Worm (Caenorhabditis elegans): ENCODE measurements around the gene Y54G2A.38.

The Y54G2A.38 gene

DNA sequence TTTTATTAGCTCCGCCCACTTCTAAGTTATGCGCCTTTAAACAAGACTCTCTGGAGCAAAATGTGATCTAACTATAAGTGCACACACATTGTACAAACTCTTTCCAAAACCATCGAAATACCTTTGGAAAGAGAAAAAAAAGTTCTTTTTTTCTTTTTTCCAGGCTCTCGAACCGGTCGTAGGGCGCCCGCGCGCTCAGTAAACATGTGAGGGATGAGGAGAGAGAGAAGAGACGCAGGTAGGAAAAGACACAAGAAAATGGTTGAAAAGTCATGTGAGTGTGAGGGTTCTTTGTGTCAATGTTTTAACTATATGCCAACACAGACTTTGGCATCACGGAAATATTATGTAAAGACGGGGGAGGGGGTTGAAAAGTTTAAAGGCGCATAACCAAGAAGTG is 15.2 kb downstream of the Y54G2A.38 start (continued):
- TF ChIP-seq rcor-1 (GFP tag; IDR thresholded peaks at IDR 0.05) (no peak), ceh-27 (GFP tag; optimal IDR thresholded peaks at IDR 0.05) (peak; percentile 62), tbp1 (GFP tag; optimal IDR thresholded peaks at IDR 0.05) (peak; percentile 45), attf-5 (GFP tag; optimal IDR thresholded peaks at IDR 0.05) (peak; percentile 65), ceh-100 (GFP tag; IDR thresholded peaks at IDR 0.05) (no peak), C06A6.2 (GFP tag; conservative IDR thresholded peaks at IDR 0.05) (peak; percentile 78; the same call in 1 of the 2 replicates), snpc-4 (GFP tag; optimal IDR thresholded peaks at IDR 0.05) (no peak), snpc-4 (tag; optimal IDR thresholded peaks at IDR 0.05) (peak in 1 of 4 experiments; percentile 38), madf-3 (GFP tag; IDR thresholded peaks at IDR 0.05) (0 out of 2 replicates have a peak, but pooled peaks have one; percentile 56), aptf-3 (GFP tag; IDR thresholded peaks at IDR 0.05) (no peak), ztf-26 (tag; optimal IDR thresholded peaks at IDR 0.05) (peak; percentile 41), lin-40 (tag; optimal IDR thresholded peaks at IDR 0.05) (peak; percentile 78), Y56A3A.18 (GFP tag; IDR thresholded peaks at IDR 0.05) (0 out of 2 replicates have a peak, but pooled peaks have one; percentile 38), madf-10 (tag; optimal IDR thresholded peaks at IDR 0.05) (peak; percentile 17), sdz-38 (tag; optimal IDR thresholded peaks at IDR 0.05) (no peak), ztf-18 (tag; optimal IDR thresholded peaks at IDR 0.05) (peak; percentile 22), Y67H2A.10 (GFP tag; conservative IDR thresholded peaks at IDR 0.05) (no peak), zim-3 (tag; optimal IDR thresholded peaks at IDR 0.05) (no peak), somi-1 (GFP tag; optimal IDR thresholded peaks at IDR 0.05) (peak; percentile 20), snpc-1.3 (tag; optimal IDR thresholded peaks at IDR 0.05; ENCODE audit: insufficient read depth) (no peak), nhr-80 (tag; optimal IDR thresholded peaks at IDR 0.05) (peak; percentile 26), gei-17 (GFP tag; optimal IDR thresholded peaks at IDR 0.05) (peak; percentile 6), lsl-1 (GFP tag; optimal IDR thresholded peaks at IDR 0.05) (no peak), bed-1 (GFP tag; IDR thresholded peaks at IDR 0.05) (no peak), K11D2.4 (GFP tag; IDR thresholded peaks at IDR 0.05) (peak; percentile 82), atf-7 (tag; optimal IDR thresholded peaks at IDR 0.05) (no peak), F49E8.2 (tag; optimal IDR thresholded peaks at IDR 0.05; ENCODE audit: insufficient read depth) (no peak), attf-3 (GFP tag; conservative IDR thresholded peaks at IDR 0.05) (no peak), K12H6.12 (tag; optimal IDR thresholded peaks at IDR 0.05) (peak; percentile 73), lir-1 (GFP tag; conservative IDR thresholded peaks at IDR 0.05) (no peak), Y53G8AR.9 (GFP tag; conservative IDR thresholded peaks at IDR 0.05) (peak; percentile 61; the same call in 1 of the 2 replicates), dox-1 (GFP tag; IDR thresholded peaks at IDR 0.05) (peak; percentile 65), ztf-3 (GFP tag; optimal IDR thresholded peaks at IDR 0.05) (no peak), dpff-1 (tag; optimal IDR thresholded peaks at IDR 0.05) (no peak), lin-26 (GFP tag; IDR thresholded peaks at IDR 0.05) (peak; percentile 80), T07F8.4 (tag; optimal IDR thresholded peaks at IDR 0.05) (no peak), pbrm-1 (GFP tag; IDR thresholded peaks at IDR 0.05) (peak; percentile 72), hmg-1.2 (GFP tag; IDR thresholded peaks at IDR 0.05) (peak; percentile 76), cebp-1 (GFP tag; IDR thresholded peaks at IDR 0.05) (no peak), cebp-1 (tag; optimal IDR thresholded peaks at IDR 0.05) (peak; percentile 77), mel-28 (tag; optimal IDR thresholded peaks at IDR 0.05; ENCODE audit: borderline replicate concordance) (no peak), ceh-91 (GFP tag; IDR thresholded peaks at IDR 0.05) (no peak), F23B12.7 (tag; optimal IDR thresholded peaks at IDR 0.05; ENCODE audit: insufficient read depth) (peak; percentile 42), unc-130 (GFP tag; optimal IDR thresholded peaks at IDR 0.05) (no peak), hsf-1 (GFP tag; IDR thresholded peaks at IDR 0.05) (no peak), chd-7 (tag; optimal IDR thresholded peaks at IDR 0.05) (peak; percentile 73), die-1 (tag; optimal IDR thresholded peaks at IDR 0.05) (no peak)
